Fruit fly (Drosophila melanogaster) whole organism, embryonic: ENCODE measurements around the gene CG4957.

ENCODE experiments used
- CG10147 ChIP-seq: fragments of 200-800 bp; sonication (Bioruptor generic); optimal IDR thresholded peaks from 2 replicates; lab custom pipeline; 2019; ENCODE audit warnings: missing biosample characterization, mild to moderate bottlenecking, missing genetic modification characterization, moderate library complexity
- CG10462 ChIP-seq: fragments of 200-800 bp; sonication (Bioruptor generic); optimal IDR thresholded peaks from 2 replicates; lab custom pipeline; 2016; ENCODE audit warnings: missing biosample characterization, missing genetic modification characterization
- CG10979 ChIP-seq: fragments of 200-800 bp; sonication (Bioruptor generic); optimal IDR thresholded peaks from 2 replicates; lab custom pipeline; 2018; ENCODE audit warnings: missing biosample characterization, mild to moderate bottlenecking, missing genetic modification characterization, moderate library complexity
- CG11398 ChIP-seq: fragments of 200-800 bp; sonication (Bioruptor generic); optimal IDR thresholded peaks from 2 replicates; lab custom pipeline; 2016; ENCODE audit warnings: missing biosample characterization, missing genetic modification characterization
- CG11504 ChIP-seq: fragments of 200-800 bp; sonication (Bioruptor generic); optimal IDR thresholded peaks from 3 replicates; lab custom pipeline; 2019; ENCODE audit warnings: missing biosample characterization, mild to moderate bottlenecking, missing genetic modification characterization, moderate library complexity
- CG1233 ChIP-seq: fragments of 200-800 bp; sonication (Bioruptor generic); optimal IDR thresholded peaks from 4 replicates; lab custom pipeline; 2018; ENCODE audit warnings: missing biosample characterization, mild to moderate bottlenecking, missing genetic modification characterization
- CG12769 ChIP-seq: fragments of 200-800 bp; sonication (Bioruptor generic); optimal IDR thresholded peaks from 2 replicates; lab custom pipeline; 2019; ENCODE audit warnings: missing biosample characterization, mild to moderate bottlenecking, missing genetic modification characterization, moderate library complexity
- CG13775 ChIP-seq: fragments of 200-800 bp; sonication (Bioruptor generic); optimal IDR thresholded peaks from 3 replicates; lab custom pipeline; 2017; ENCODE audit warnings: missing biosample characterization, mild to moderate bottlenecking, missing genetic modification characterization
- CG1647 ChIP-seq: fragments of 200-800 bp; sonication (Bioruptor generic); optimal IDR thresholded peaks from 3 replicates; lab custom pipeline; 2016; ENCODE audit warnings: missing biosample characterization, missing genetic modification characterization
- CG18619 ChIP-seq: fragments of 200-800 bp; sonication (Bioruptor generic); optimal IDR thresholded peaks from 3 replicates; lab custom pipeline; 2017; ENCODE audit warnings: missing biosample characterization, mild to moderate bottlenecking, missing genetic modification characterization
- CG2199 ChIP-seq: fragments of 200-800 bp; sonication (Bioruptor generic); IDR thresholded peaks from 3 replicates; pipeline ENCODE4 v1.3.6; 2022; ENCODE audit warnings: missing biosample characterization, missing genetic modification characterization
- CG3726 ChIP-seq: fragments of 200-800 bp; sonication (Bioruptor generic); IDR thresholded peaks from 3 replicates; pipeline ENCODE4, ENCODE4 v1.3.6; 2022; ENCODE audit warnings: missing biosample characterization, missing genetic modification characterization
- CG6813 ChIP-seq: fragments of 200-800 bp; sonication (Bioruptor generic); optimal IDR thresholded peaks from 2 replicates; lab custom pipeline; 2017; ENCODE audit warnings: missing biosample characterization, missing genetic modification characterization, mild to moderate bottlenecking, moderate library complexity, missing genetic modification reagents
- CG7839 ChIP-seq: fragments of 200-800 bp; sonication (Bioruptor generic); optimal IDR thresholded peaks from 3 replicates; lab custom pipeline; 2018; ENCODE audit warnings: missing biosample characterization, mild to moderate bottlenecking, missing genetic modification characterization, moderate library complexity
- CG7987 ChIP-seq: fragments of 200-800 bp; sonication (Bioruptor generic); optimal IDR thresholded peaks from 2 replicates; lab custom pipeline; 2018; ENCODE audit warnings: missing biosample characterization, mild to moderate bottlenecking, missing genetic modification characterization, moderate library complexity
- CG9437 ChIP-seq: fragments of 200-800 bp; sonication (Bioruptor generic); optimal IDR thresholded peaks from 2 replicates; lab custom pipeline; 2018; ENCODE audit warnings: missing biosample characterization, mild to moderate bottlenecking, missing genetic modification characterization
- CG9876 ChIP-seq: fragments of 200-800 bp; sonication (Bioruptor generic); optimal IDR thresholded peaks from 2 replicates; lab custom pipeline; 2016; ENCODE audit warnings: missing biosample characterization, missing genetic modification characterization
- D19A ChIP-seq: fragments of 200-800 bp; optimal IDR thresholded peaks from 3 replicates; lab custom pipeline; 2019; ENCODE audit warnings: missing biosample characterization, mild to moderate bottlenecking, missing genetic modification characterization, moderate library complexity
- D19B ChIP-seq: fragments of 200-800 bp; sonication (Bioruptor generic); optimal IDR thresholded peaks from 2 replicates; lab custom pipeline; 2017; ENCODE audit warnings: missing biosample characterization, mild to moderate bottlenecking, missing genetic modification characterization
- Dip3 ChIP-seq: fragments of 200-800 bp; sonication (Bioruptor generic); optimal IDR thresholded peaks from 3 replicates; lab custom pipeline; 2016; ENCODE audit warnings: missing biosample characterization, missing genetic modification characterization
- Dref ChIP-seq: fragments of 200-800 bp; sonication (Bioruptor generic); IDR thresholded peaks from 2 replicates; pipeline ENCODE4 v1.3.6; 2022; ENCODE audit warnings: missing biosample characterization, missing genetic modification characterization
- Drgx ChIP-seq: fragments of 200-800 bp; sonication (Bioruptor generic); IDR thresholded peaks from 2 replicates; pipeline ENCODE4 v1.3.6; 2022; ENCODE audit warnings: missing biosample characterization, missing genetic modification characterization
- Fer2 ChIP-seq: fragments of 200-800 bp; sonication (Bioruptor generic); optimal IDR thresholded peaks from 2 replicates; lab custom pipeline; 2018; ENCODE audit warnings: missing biosample characterization, mild to moderate bottlenecking, missing genetic modification characterization, moderate library complexity
- GATAe ChIP-seq: fragments of 200-800 bp; sonication (Bioruptor generic); conservative IDR thresholded peaks from 2 replicates; pipeline ENCODE4 v1.3.6; 2022; ENCODE audit warnings: missing biosample characterization, missing genetic modification characterization
- Hr78 ChIP-seq, 2 experiments: fragments of 200-800 bp in 1 of 2; fragments of >200 bp in 1 of 2; sonication (Bioruptor generic) in 1 of 2; optimal IDR thresholded peaks; 2 replicates each; lab custom pipeline; 2017 to 2019; ENCODE audit warnings: missing biosample characterization in 2 of 2, missing genetic modification characterization in 2 of 2, mild to moderate bottlenecking in 1 of 2, moderate library complexity in 1 of 2
- Meics ChIP-seq: fragments of 200-800 bp; sonication (Bioruptor generic); optimal IDR thresholded peaks from 2 replicates; lab custom pipeline; 2017; ENCODE audit warnings: missing biosample characterization, mild to moderate bottlenecking, missing genetic modification characterization
- Mrtf ChIP-seq: fragments of 200-800 bp; sonication (Bioruptor generic); IDR thresholded peaks from 3 replicates; pipeline ENCODE4 v1.3.6; 2022; ENCODE audit warnings: missing biosample characterization, missing genetic modification characterization
- Ravus ChIP-seq: fragments of 200-800 bp; sonication (Bioruptor generic); IDR thresholded peaks from 2 replicates; pipeline ENCODE4 v1.3.6; 2022; ENCODE audit warnings: missing biosample characterization, missing genetic modification characterization
- Side ChIP-seq: fragments of 200-800 bp; sonication (Bioruptor generic); optimal IDR thresholded peaks from 2 replicates; lab custom pipeline; 2016; ENCODE audit warnings: missing biosample characterization, missing genetic modification characterization
- Six4 ChIP-seq: fragments of 200-800 bp; sonication (Bioruptor generic); optimal IDR thresholded peaks from 2 replicates; lab custom pipeline; 2016; ENCODE audit warnings: missing biosample characterization, missing genetic modification characterization
- abd-A ChIP-seq: fragments of 200-800 bp; sonication (Bioruptor generic); optimal IDR thresholded peaks from 3 replicates; lab custom pipeline; 2019; ENCODE audit warnings: missing biosample characterization, mild to moderate bottlenecking, missing genetic modification characterization, moderate library complexity
- al ChIP-seq: fragments of 200-800 bp; sonication (Bioruptor generic); IDR thresholded peaks from 2 replicates; pipeline ENCODE4 v1.3.6; 2022; ENCODE audit warnings: missing biosample characterization, missing genetic modification characterization
- cas ChIP-seq: fragments of 200-800 bp; sonication (Bioruptor generic); IDR thresholded peaks from 2 replicates; pipeline ENCODE4 v1.3.6; 2022; ENCODE audit warnings: missing biosample characterization, missing genetic modification characterization
- crp ChIP-seq, 2 experiments: fragments of 200-800 bp; sonication (Bioruptor generic); optimal IDR thresholded peaks; 2 replicates in 1 of 2; 3 replicates in 1 of 2; lab custom pipeline; 2017; ENCODE audit warnings: missing biosample characterization in 2 of 2, missing genetic modification characterization in 2 of 2, mild to moderate bottlenecking in 1 of 2, moderate library complexity in 1 of 2
- dati ChIP-seq: fragments of 200-800 bp; sonication (Bioruptor generic); IDR thresholded peaks from 2 replicates; pipeline ENCODE4 v1.3.6; 2022; ENCODE audit warnings: missing biosample characterization, missing genetic modification characterization
- ewg ChIP-seq: fragments of 200-800 bp; sonication (Bioruptor generic); optimal IDR thresholded peaks from 3 replicates; lab custom pipeline; 2017; ENCODE audit warnings: mild to moderate bottlenecking, missing biosample characterization, missing genetic modification reagents, missing genetic modification characterization
- eyg ChIP-seq: fragments of 200-800 bp; sonication (Bioruptor generic); optimal IDR thresholded peaks from 3 replicates; lab custom pipeline; 2016; ENCODE audit warnings: missing biosample characterization, missing genetic modification characterization
- gfzf ChIP-seq: fragments of 200-800 bp; sonication (Bioruptor generic); optimal IDR thresholded peaks from 2 replicates; lab custom pipeline; 2016; ENCODE audit warnings: missing biosample characterization, mild to moderate bottlenecking, missing genetic modification characterization, moderate library complexity
- hb ChIP-seq: fragments of 200-800 bp; sonication (Bioruptor generic); IDR thresholded peaks from 3 replicates; pipeline ENCODE4 v1.3.6; 2022; ENCODE audit warnings: missing biosample characterization, missing genetic modification characterization; ENCODE audit not compliant: partially characterized antibody
- jigr1 ChIP-seq: fragments of 200-800 bp; sonication (Bioruptor generic); IDR thresholded peaks from 3 replicates; pipeline ENCODE4 v1.3.6; 2022; ENCODE audit warnings: missing biosample characterization, missing genetic modification characterization
- jumu ChIP-seq: fragments of 200-800 bp; sonication (Bioruptor generic); optimal IDR thresholded peaks from 3 replicates; lab custom pipeline; 2016; ENCODE audit warnings: missing biosample characterization, missing genetic modification characterization
- mirr ChIP-seq: fragments of 200-800 bp; sonication (Bioruptor generic); optimal IDR thresholded peaks from 3 replicates; lab custom pipeline; 2018; ENCODE audit warnings: missing biosample characterization, mild to moderate bottlenecking, missing genetic modification characterization
- nau ChIP-seq: fragments of 200-800 bp; sonication (Bioruptor generic); optimal IDR thresholded peaks from 3 replicates; lab custom pipeline; 2017; ENCODE audit warnings: missing biosample characterization, mild to moderate bottlenecking, missing genetic modification characterization, missing genetic modification reagents
- otp ChIP-seq: fragments of 200-800 bp; sonication (Bioruptor generic); IDR thresholded peaks from 3 replicates; pipeline ENCODE4, ENCODE4 v1.3.6; 2022; ENCODE audit warnings: missing biosample characterization, missing genetic modification characterization
- pum ChIP-seq: fragments of 200-800 bp; sonication (Bioruptor generic); optimal IDR thresholded peaks from 2 replicates; lab custom pipeline; 2016; ENCODE audit warnings: missing biosample characterization, missing genetic modification characterization
- sens ChIP-seq: fragments of 200-800 bp; sonication (Bioruptor generic); peaks from one replicate; lab custom pipeline; 2016; ENCODE audit warnings: missing biosample characterization, missing genetic modification characterization
- sisA ChIP-seq: fragments of 200-800 bp; sonication (Bioruptor generic); IDR thresholded peaks from 2 replicates; pipeline ENCODE4 v1.3.6; 2022; ENCODE audit warnings: missing biosample characterization, missing genetic modification characterization
- trem ChIP-seq: fragments of 200-800 bp; optimal IDR thresholded peaks from 3 replicates; lab custom pipeline; 2019; ENCODE audit warnings: missing biosample characterization, mild to moderate bottlenecking, missing genetic modification characterization, moderate library complexity
- wdn ChIP-seq: fragments of 200-800 bp; sonication (Bioruptor generic); IDR thresholded peaks from 2 replicates; pipeline ENCODE4 v1.3.6; 2022; ENCODE audit warnings: missing biosample characterization, missing genetic modification characterization
- z ChIP-seq: fragments of 200-800 bp; sonication (Bioruptor generic); IDR thresholded peaks from 3 replicates; pipeline ENCODE4 v1.3.6; 2022; ENCODE audit warnings: missing biosample characterization, missing genetic modification characterization
- zen ChIP-seq: fragments of 200-800 bp; sonication (Bioruptor generic); optimal IDR thresholded peaks from 3 replicates; lab custom pipeline; 2018; ENCODE audit warnings: missing biosample characterization, mild to moderate bottlenecking, missing genetic modification characterization, moderate library complexity
- zfh1 ChIP-seq: fragments of 200-800 bp; sonication (Bioruptor generic); IDR thresholded peaks from 3 replicates; pipeline ENCODE4 v1.3.6; 2022; ENCODE audit warnings: missing biosample characterization, missing genetic modification characterization

The CG4957 gene

dm6 chr2L:10298306-10298705 is 29.6 kb downstream of the CG4957 start (continued):
- TF ChIP-seq D19A (tag; lab: Kevin White, UChicago) (peak; percentile 53), CG11504 (tag; lab: Kevin White, UChicago) (no peak), D19B (GFP tag; lab: Kevin White, UChicago) (peak; percentile 74), Fer2 (tag; lab: Kevin White, UChicago) (no peak), Six4 (no peak), CG13775 (GFP tag; lab: Kevin White, UChicago) (no peak), Drgx (GFP tag; lab: Robert Waterston, UW) (no peak), wdn (GFP tag; lab: Robert Waterston, UW) (no peak), CG7839 (tag; lab: Kevin White, UChicago) (peak; percentile 24), CG9876 (GFP tag; lab: Kevin White, UChicago) (no peak), zfh1 (GFP tag; lab: Robert Waterston, UW) (no peak), al (GFP tag; lab: Robert Waterston, UW) (no peak), trem (tag; lab: Kevin White, UChicago) (no peak), nau (no peak), CG1233 (no peak), CG10979 (tag; lab: Kevin White, UChicago) (peak; percentile 7), Meics (GFP tag; lab: Kevin White, UChicago) (no peak), Side (GFP tag; lab: Kevin White, UChicago) (no peak), CG11398 (GFP tag; lab: Kevin White, UChicago) (no peak), CG2199 (GFP tag; lab: Robert Waterston, UW) (peak; percentile 98), sens (GFP tag; lab: Kevin White, UChicago) (no peak), CG18619 (GFP tag; lab: Kevin White, UChicago) (no peak), jumu (GFP tag; lab: Kevin White, UChicago) (peak; percentile 26), eyg (GFP tag; lab: Kevin White, UChicago) (no peak), Mrtf (GFP tag; lab: Robert Waterston, UW) (no peak), CG9437 (peak; percentile 54), GATAe (no peak), CG10462 (GFP tag; lab: Kevin White, UChicago) (peak; percentile 29), sisA (GFP tag; lab: Robert Waterston, UW) (no peak), pum (GFP tag; lab: Kevin White, UChicago) (no peak), hb (GFP tag; lab: Robert Waterston, UW) (peak; percentile 88; the same call in 2 of the 3 replicates), jigr1 (GFP tag; lab: Robert Waterston, UW) (no peak), dati (GFP tag; lab: Robert Waterston, UW) (no peak), Dip3 (no peak), gfzf (GFP tag; lab: Kevin White, UChicago) (peak; percentile 13), crp (GFP tag; optimal IDR thresholded peaks at IDR 0.05; lab: Kevin White, UChicago) (no peak), CG10147 (GFP tag; lab: Kevin White, UChicago) (no peak), CG6813 (GFP tag; lab: Kevin White, UChicago) (no peak), Ravus (GFP tag; lab: Robert Waterston, UW) (no peak), zen (tag; lab: Kevin White, UChicago) (peak; percentile 38), Dref (GFP tag; lab: Robert Waterston, UW) (peak; percentile 37; the same call in 1 of the 2 replicates), CG3726 (GFP tag; lab: Robert Waterston, UW) (no peak), z (no peak), abd-A (tag; lab: Kevin White, UChicago) (no peak), CG12769 (peak; percentile 63), Hr78 (GFP tag; optimal IDR thresholded peaks at IDR 0.05; lab: Kevin White, UChicago) (no peak), mirr (GFP tag; lab: Kevin White, UChicago) (no peak), ewg (GFP tag; lab: Kevin White, UChicago) (no peak), otp (no peak), CG1647 (GFP tag; lab: Kevin White, UChicago) (no peak), cas (GFP tag; lab: Robert Waterston, UW) (no peak), CG7987 (GFP tag; lab: Kevin White, UChicago) (no peak)
